Fruit fly (Drosophila melanogaster) whole organism: ENCODE measurements around the gene CG31635.
A peak's percentile ranks its signal among the peaks of the same experiment; 100 is the strongest.

Source experiments
- CG8478 ChIP-seq: fragments of >200 bp; optimal IDR thresholded peaks from 2 replicates; lab custom pipeline; 2018; ENCODE audit warnings: inconsistent platforms
- Dll ChIP-seq: fragments of >200 bp; optimal IDR thresholded peaks from 2 replicates; lab custom pipeline; 2017
- EcR ChIP-seq, 2 experiments: fragments of >200 bp; optimal IDR thresholded peaks; 2 replicates each; lab custom pipeline; 2017; ENCODE audit warnings: missing biosample characterization in 2 of 2, missing genetic modification characterization in 2 of 2, missing genetic modification reagents in 2 of 2
- pan ChIP-seq: fragments of >200 bp; optimal IDR thresholded peaks from 2 replicates; lab custom pipeline; 2017
- psq ChIP-seq: fragments of >200 bp; optimal IDR thresholded peaks from 2 replicates; lab custom pipeline; 2017
- usp ChIP-seq: fragments of >200 bp; optimal IDR thresholded peaks from 2 replicates; lab custom pipeline; 2017; ENCODE audit warnings: missing biosample characterization, missing genetic modification characterization, mixed read lengths

CG31635 gene

DNA sequence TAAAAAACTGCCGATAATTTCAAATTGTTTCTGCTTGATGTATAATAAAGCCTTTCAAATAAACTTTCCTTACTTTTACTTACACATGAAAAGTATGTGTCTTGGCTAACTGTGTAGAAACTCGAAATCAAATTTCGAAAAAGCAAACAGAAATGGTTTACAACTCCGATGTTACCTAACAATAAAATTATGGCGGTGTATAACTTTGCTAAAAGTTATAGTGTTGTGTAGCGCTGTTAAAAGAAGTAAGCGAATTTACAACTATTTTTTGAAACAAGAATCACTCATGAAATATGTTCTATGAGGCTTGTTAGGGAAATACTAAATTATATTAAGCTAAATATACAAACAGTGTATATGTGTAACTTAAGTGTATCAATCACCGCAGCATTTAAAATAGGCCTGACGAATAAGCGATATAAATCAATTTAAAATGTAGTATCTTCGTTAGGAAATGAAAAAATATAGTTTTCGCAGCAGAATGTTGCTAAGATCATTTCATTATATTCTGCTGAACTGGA, 26.2 kb downstream of the CG31635 start, which contains the start of gene CG34345:
CG34345 (plus strand) TSS at position 471 of the 521 bp plus-strand sequence.
- TF ChIP-seq usp (GFP tag; lab: Kevin White, UChicago) (no peak), CG8478 (lab: Kevin White, UChicago) (no peak), Dll (lab: Kevin White, UChicago) (no peak), psq (lab: Kevin White, UChicago) (no peak), pan (no peak), EcR (GFP tag; optimal IDR thresholded peaks at IDR 0.05; lab: Kevin White, UChicago) (no peak)

DNA sequence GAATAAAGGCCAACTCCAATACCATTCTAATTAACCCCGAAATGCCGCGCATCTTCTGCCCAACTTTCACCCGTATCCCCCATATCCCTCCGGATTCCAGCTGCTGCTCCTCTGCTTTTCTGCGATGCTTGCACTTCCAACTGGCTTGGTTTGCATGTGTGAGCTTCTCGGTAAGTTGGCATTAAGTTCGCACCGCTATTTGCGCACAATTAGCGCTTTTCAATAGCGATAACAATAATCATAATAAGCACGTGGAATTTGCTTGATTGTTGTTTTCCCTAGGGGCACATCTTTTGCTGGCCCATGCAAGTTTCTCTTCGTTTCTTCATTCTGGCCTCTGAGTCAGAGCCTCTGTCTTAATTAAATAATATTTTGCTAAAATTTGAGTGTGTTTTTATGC, 26.9 kb downstream of the CG31635 start:
- TF ChIP-seq psq (lab: Kevin White, UChicago) (no peak), Dll (lab: Kevin White, UChicago) (no peak), usp (GFP tag; lab: Kevin White, UChicago) (no peak), CG8478 (lab: Kevin White, UChicago) (no peak), pan (no peak), EcR (GFP tag; optimal IDR thresholded peaks at IDR 0.05; lab: Kevin White, UChicago) (no peak)

DNA sequence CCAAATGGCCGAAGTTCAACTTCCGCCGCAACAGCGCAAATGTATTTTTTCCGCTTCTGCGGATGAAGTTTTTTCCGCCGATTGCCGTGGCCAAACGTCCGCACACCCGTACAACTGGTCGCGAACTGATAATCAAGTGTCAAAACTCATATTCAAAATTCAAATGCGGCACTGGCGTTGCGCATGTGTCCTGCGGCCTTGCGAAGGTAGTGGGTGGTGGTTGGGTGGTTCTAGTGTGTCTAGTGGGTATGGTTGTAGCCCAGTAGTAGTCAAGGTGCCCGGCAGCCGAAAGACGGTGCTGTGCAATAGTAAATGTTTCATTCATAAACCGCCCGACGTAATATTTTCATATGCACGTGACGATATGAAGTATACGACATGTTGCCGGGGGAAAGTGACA, 27.3 kb downstream of the CG31635 start, which contains the start of gene DIP-iota:
DIP-iota (minus strand) TSS at position 101 of the 400 bp plus-strand sequence.
- TF ChIP-seq EcR (GFP tag; optimal IDR thresholded peaks at IDR 0.05; lab: Kevin White, UChicago) (no peak), psq (lab: Kevin White, UChicago) (no peak)

DNA sequence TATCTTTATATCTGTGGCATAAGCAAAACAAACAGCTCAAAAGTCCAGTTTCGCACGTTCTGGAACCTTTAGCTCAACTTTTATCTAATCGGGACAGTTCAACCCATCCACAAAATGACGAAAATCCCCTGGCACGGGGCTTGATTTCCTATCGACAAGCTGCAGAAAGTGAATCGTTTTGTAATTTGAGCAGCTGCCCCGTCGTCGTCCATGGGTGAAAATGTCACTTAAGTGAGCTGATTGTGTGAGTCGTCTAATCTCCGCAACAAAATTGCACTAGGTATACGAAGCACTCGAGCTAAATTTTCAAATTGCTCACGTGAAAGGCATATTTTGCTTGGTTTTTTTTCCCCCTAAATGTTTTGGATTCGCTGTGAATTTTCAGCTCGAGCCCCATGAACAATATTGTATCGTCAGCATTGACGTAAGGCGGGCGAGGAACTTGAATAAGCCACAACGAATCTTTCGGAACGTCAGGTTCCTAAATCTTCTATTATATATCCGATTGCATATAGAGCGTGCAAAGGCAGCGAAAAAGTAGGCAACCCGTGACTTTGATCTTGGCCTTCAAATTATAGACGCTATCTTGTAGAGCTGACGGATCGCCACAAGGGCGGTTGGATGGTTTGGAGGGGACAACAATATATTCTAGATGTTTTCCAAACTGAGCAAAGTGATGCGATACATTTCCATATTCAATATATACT, 34.5 kb downstream of the CG31635 start:
- TF ChIP-seq pan (no peak), usp (GFP tag; lab: Kevin White, UChicago) (no peak), Dll (lab: Kevin White, UChicago) (no peak), EcR (GFP tag; optimal IDR thresholded peaks at IDR 0.05; lab: Kevin White, UChicago) (no peak), psq (lab: Kevin White, UChicago) (no peak), CG8478 (lab: Kevin White, UChicago) (no peak)

DNA sequence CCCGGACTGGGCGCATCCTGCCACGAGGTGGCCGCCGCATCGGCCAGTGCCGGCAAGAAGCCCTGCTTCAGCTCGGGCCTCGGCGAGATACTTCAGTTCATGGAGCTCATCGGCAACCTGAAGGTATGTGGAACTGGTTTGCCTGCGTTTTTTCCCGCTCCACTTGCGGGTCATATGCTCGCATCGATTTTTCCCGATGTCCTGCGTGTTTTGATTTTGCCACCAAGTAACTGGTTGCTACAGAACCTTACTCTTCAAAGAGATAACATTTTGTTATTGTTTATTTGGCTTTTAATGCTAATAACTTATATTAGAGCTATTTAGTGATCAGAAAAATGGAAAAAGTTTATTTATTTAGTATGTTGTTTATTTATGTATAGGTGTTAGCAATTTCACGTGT, 35.8 kb downstream of the CG31635 start:
- TF ChIP-seq CG8478 (lab: Kevin White, UChicago): no peak
- TF ChIP-seq Dll (lab: Kevin White, UChicago): no peak

DNA sequence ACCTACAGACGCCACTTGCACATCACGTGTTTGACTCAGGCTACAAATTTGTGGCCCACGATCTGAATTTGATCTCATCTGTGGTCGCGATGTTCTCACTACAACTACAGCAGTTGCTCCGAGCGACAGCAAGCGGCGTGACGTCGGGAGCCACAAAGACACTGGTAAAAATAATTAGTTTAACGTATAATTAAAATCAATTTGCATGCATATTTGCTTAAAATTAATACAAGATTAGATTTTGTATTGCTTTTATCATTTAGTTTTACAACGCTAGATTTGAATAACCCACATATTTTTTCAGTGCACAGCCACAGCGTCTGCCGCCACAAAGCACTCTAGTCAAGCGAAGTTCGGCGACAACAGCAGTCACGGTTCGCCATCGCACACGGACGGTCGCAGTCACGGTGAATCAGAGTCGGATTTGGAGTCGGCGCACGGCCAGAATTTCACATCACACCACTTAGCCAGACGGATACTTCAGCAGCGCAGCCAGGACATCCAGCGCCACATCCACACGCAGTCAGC, 36.4 kb downstream of the CG31635 start:
- TF ChIP-seq pan (no peak), CG8478 (lab: Kevin White, UChicago) (no peak), Dll (lab: Kevin White, UChicago) (no peak), psq (lab: Kevin White, UChicago) (no peak)

DNA sequence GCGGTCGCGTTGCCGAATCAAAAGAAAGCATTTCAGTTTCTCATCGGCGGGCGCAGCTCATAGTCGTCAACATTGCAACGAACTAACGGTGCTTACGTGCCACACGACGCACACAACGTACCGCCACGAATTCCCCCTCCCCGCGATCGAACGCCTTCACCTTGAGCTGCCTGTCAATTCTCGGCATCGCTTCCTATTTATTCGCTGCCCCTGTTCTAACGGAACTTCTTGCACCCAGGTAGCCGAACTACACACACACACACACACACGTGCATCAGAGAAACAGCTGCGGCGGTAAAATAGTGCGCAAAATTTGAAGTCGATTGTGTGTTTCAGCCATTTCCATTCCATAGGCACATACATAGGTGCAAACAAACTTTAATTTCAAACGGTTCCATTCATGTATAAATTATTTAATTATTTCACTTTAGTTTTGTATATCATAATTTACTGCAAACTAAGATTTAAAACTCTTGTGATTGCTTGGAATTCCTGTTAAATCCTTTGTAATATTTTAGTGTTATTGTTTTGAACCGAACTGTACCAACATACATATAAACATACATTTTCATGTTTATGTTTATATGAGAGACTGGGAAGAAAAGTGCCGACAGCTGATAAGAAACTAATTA, 37.4 kb downstream of the CG31635 start:
- no peak for TF ChIP-seq EcR (GFP tag; optimal IDR thresholded peaks at IDR 0.05; lab: Kevin White, UChicago)
- TF ChIP-seq psq (lab: Kevin White, UChicago): no peak
- TF ChIP-seq usp (GFP tag; lab: Kevin White, UChicago): no peak
- TF ChIP-seq Dll (lab: Kevin White, UChicago): no peak
- TF ChIP-seq CG8478 (lab: Kevin White, UChicago): no peak
- TF ChIP-seq pan: no peak

DNA sequence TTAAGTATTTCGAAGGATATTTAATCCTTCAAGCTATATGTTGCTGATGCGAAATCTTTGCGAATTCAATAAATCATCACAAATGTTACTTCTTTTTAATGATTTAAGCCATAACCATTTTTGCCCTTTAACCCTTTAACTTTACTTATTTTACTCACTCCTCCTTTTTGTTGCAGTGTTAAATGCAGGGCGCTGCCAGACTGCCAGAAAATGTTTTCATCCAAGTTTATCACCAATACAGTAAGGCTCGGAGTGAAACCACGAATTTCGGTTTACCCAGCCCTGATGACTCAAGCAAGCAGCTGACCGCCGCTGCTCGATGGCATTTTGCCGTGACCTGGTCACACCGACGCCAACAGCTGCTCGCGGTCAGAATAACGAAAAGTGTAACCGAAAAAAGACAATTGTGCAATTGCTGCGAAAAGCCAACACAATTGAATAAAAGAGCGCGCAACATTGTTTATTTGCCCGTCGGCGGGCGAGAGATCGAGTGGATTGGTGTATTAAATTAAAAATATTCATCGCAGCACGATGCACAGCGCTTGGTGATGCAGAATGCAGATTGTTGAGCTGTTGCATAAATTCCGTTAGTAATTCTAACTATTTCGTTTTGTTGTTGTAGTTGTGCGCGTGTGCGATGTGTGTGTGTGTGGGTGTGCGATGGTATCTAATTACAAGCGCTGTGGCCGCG, 38.1 kb downstream of the CG31635 start, which contains the start of gene CG11050:
CG11050 (plus strand) TSS at position 329 of the 691 bp plus-strand sequence.
- TF ChIP-seq usp (GFP tag; lab: Kevin White, UChicago): no peak
- TF ChIP-seq EcR (GFP tag; optimal IDR thresholded peaks at IDR 0.05; lab: Kevin White, UChicago): no peak
- no peak for TF ChIP-seq pan
- TF ChIP-seq Dll (lab: Kevin White, UChicago): peak; percentile 69
- TF ChIP-seq psq (lab: Kevin White, UChicago): no peak

DNA sequence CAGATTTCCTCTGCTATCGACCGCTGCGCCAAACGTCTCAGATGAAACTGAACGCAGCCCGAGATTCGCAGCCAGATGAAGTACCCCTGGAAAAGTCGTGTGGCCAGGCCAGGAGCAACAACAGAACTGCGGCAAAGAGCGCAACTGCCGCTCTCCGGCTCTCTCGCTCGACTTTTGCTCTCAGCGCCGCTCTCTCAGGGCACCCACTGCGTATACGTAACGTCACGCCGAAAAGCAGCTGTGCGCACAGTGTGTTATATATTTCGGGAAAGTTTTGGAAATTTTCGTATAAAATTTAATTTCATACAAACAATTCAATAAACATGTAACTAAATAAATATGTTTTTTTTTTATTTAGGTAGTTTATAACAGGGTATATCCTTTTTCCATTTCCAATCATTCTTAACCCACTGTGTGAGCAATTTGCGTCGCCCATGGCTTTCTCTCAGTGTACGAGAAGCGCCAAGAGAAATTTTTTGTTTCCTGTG, 47.9 kb downstream of the CG31635 start, which contains the start of gene Dpp10:
Dpp10 (minus strand) TSS at position 51 of the 488 bp plus-strand sequence.
- no peak for TF ChIP-seq psq (lab: Kevin White, UChicago)
- peak; percentile 86 for TF ChIP-seq Dll (lab: Kevin White, UChicago)

DNA sequence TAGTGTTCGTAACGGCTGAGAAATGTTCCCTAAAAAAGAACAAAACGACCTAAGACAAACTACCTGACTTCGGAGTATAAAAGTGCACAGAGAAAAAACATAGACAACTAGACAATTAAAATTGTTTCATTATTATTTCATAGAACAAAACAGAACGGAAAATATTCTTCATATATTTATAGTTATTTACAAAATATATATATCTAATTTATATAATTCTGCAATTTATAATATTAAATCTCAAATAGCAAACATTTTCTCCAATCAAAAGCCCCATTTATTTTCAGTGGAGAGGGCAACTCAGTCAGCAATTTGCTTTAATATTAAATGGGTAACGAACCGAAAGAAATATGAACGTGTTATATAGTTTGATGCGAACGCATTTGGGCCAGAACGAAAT, 53.9 kb downstream of the CG31635 start:
- no peak for TF ChIP-seq usp (GFP tag; lab: Kevin White, UChicago)
- TF ChIP-seq CG8478 (lab: Kevin White, UChicago): no peak
- TF ChIP-seq EcR (GFP tag; optimal IDR thresholded peaks at IDR 0.05; lab: Kevin White, UChicago): no peak
- TF ChIP-seq pan: no peak
- no peak for TF ChIP-seq Dll (lab: Kevin White, UChicago)
- TF ChIP-seq psq (lab: Kevin White, UChicago): no peak

DNA sequence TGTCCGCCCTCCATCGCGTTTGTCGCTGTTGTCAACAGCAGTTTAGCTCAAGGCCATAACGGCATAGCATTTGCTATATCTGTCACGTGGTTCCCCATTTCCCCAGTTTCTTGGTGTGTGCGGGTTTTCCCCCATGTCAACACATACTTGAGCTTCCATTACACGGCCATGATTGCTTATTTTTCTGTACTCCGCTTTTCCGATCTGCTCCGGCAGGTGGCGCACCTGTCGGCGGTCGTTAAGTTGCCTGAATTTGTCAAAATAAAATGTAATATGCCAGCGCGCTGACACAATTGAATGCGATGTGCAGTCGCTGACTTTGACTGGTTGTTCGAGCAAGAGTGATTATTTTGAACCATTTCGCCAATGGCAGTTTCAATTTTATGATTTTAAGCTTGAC, 64.6 kb downstream of the CG31635 start:
- no peak for TF ChIP-seq psq (lab: Kevin White, UChicago)
- no peak for TF ChIP-seq Dll (lab: Kevin White, UChicago)
- TF ChIP-seq pan: no peak
- no peak for TF ChIP-seq usp (GFP tag; lab: Kevin White, UChicago)
- TF ChIP-seq CG8478 (lab: Kevin White, UChicago): no peak
- no peak for TF ChIP-seq EcR (GFP tag; optimal IDR thresholded peaks at IDR 0.05; lab: Kevin White, UChicago)
